Fruit fly (Drosophila melanogaster) whole organism, prepupa: Measurements from ENCODE around the gene CG5693.

Experiments
- Blimp-1 ChIP-seq: fragments of 200-800 bp; sonication (Bioruptor generic); optimal IDR thresholded peaks from 3 replicates; lab custom pipeline; 2017; ENCODE audit warnings: missing biosample characterization, missing genetic modification characterization, mild to moderate bottlenecking, moderate library complexity, missing genetic modification reagents
- CG10631 ChIP-seq: fragments of 200-800 bp; sonication (Bioruptor generic); optimal IDR thresholded peaks from 2 replicates; lab custom pipeline; 2016; ENCODE audit warnings: missing biosample characterization, missing genetic modification characterization
- CG10669 ChIP-seq: fragments of 200-800 bp; sonication (Bioruptor generic); optimal IDR thresholded peaks from 3 replicates; lab custom pipeline; 2018; ENCODE audit warnings: missing biosample characterization, mild to moderate bottlenecking, missing genetic modification characterization, moderate library complexity
- CG11294 ChIP-seq: fragments of 200-800 bp; sonication (Bioruptor generic); IDR thresholded peaks from 2 replicates; pipeline ENCODE4 v1.3.6; 2022; ENCODE audit warnings: missing biosample characterization, missing genetic modification characterization
- CG11762 ChIP-seq: fragments of 200-800 bp; sonication (Bioruptor generic); optimal IDR thresholded peaks from 3 replicates; lab custom pipeline; 2016; ENCODE audit warnings: missing biosample characterization, missing genetic modification characterization; ENCODE audit not compliant: insufficient read depth
- CG11902 ChIP-seq: fragments of 200-800 bp; sonication (Bioruptor generic); optimal IDR thresholded peaks from 3 replicates; lab custom pipeline; 2016; ENCODE audit warnings: missing biosample characterization, missing genetic modification characterization
- CG1621 ChIP-seq: fragments of 200-800 bp; sonication (Bioruptor generic); optimal IDR thresholded peaks from 3 replicates; lab custom pipeline; 2018; ENCODE audit warnings: missing biosample characterization, mild to moderate bottlenecking, missing genetic modification characterization
- CG16779 ChIP-seq: fragments of 200-800 bp; sonication (Bioruptor generic); optimal IDR thresholded peaks from 3 replicates; lab custom pipeline; 2017; ENCODE audit warnings: missing biosample characterization, mild to moderate bottlenecking, missing genetic modification characterization
- CG3032 ChIP-seq: fragments of 200-800 bp; optimal IDR thresholded peaks from 2 replicates; lab custom pipeline; 2019; ENCODE audit warnings: missing biosample characterization, mild to moderate bottlenecking, missing genetic modification characterization, moderate library complexity
- CG31627 ChIP-seq: fragments of 200-800 bp; sonication (Bioruptor generic); optimal IDR thresholded peaks from 3 replicates; lab custom pipeline; 2016; ENCODE audit warnings: missing biosample characterization, missing genetic modification characterization
- CG32006 ChIP-seq: fragments of 200-800 bp; sonication (Bioruptor generic); optimal IDR thresholded peaks from 3 replicates; lab custom pipeline; 2017; ENCODE audit warnings: missing biosample characterization, mild to moderate bottlenecking, missing genetic modification characterization
- CG34406 ChIP-seq: fragments of 200-800 bp; sonication (Bioruptor generic); optimal IDR thresholded peaks from 3 replicates; lab custom pipeline; 2016; ENCODE audit warnings: missing biosample characterization, missing genetic modification characterization
- CG6792 ChIP-seq: fragments of 200-800 bp; sonication (Bioruptor generic); optimal IDR thresholded peaks from 3 replicates; lab custom pipeline; 2016; ENCODE audit warnings: missing biosample characterization, missing genetic modification characterization
- CG6808 ChIP-seq: fragments of 200-800 bp; sonication (Bioruptor generic); optimal IDR thresholded peaks from 3 replicates; lab custom pipeline; 2017; ENCODE audit warnings: missing biosample characterization, missing genetic modification characterization, mild to moderate bottlenecking, moderate library complexity, missing genetic modification reagents
- CG6854 ChIP-seq: fragments of 200-800 bp; sonication (Bioruptor generic); optimal IDR thresholded peaks from 2 replicates; lab custom pipeline; 2017; ENCODE audit warnings: missing biosample characterization, mild to moderate bottlenecking, missing genetic modification characterization
- CG8632 ChIP-seq: fragments of 200-800 bp; sonication (Bioruptor generic); optimal IDR thresholded peaks from 3 replicates; lab custom pipeline; 2016; ENCODE audit warnings: missing biosample characterization, missing genetic modification characterization
- Eip78C ChIP-seq: fragments of 200-800 bp; sonication (Bioruptor generic); peaks from one replicate; lab custom pipeline; 2016; ENCODE audit warnings: missing biosample characterization, missing genetic modification characterization
- Eip93F ChIP-seq: fragments of 200-800 bp; sonication (Bioruptor generic); optimal IDR thresholded peaks from 2 replicates; lab custom pipeline; 2016; ENCODE audit warnings: missing biosample characterization, mild to moderate bottlenecking, missing genetic modification characterization
- Ets21C ChIP-seq: fragments of 200-800 bp; sonication (Bioruptor generic); optimal IDR thresholded peaks from 3 replicates; lab custom pipeline; 2016; ENCODE audit warnings: missing biosample characterization, missing genetic modification characterization
- Hr38 ChIP-seq: sonication (Bioruptor generic); optimal IDR thresholded peaks from 2 replicates; lab custom pipeline; 2016; ENCODE audit warnings: missing biosample characterization, missing genetic modification characterization
- Hr39 ChIP-seq: fragments of 200-800 bp; sonication (Bioruptor generic); optimal IDR thresholded peaks from 2 replicates; lab custom pipeline; 2016; ENCODE audit warnings: missing biosample characterization, missing genetic modification characterization
- Hr4 ChIP-seq: fragments of 200-800 bp; sonication (Bioruptor generic); optimal IDR thresholded peaks from 3 replicates; lab custom pipeline; 2016; ENCODE audit warnings: missing biosample characterization, missing genetic modification characterization
- Lpt ChIP-seq: fragments of 200-800 bp; sonication (Bioruptor generic); optimal IDR thresholded peaks from 3 replicates; lab custom pipeline; 2016; ENCODE audit warnings: missing biosample characterization, missing genetic modification characterization
- Met ChIP-seq: fragments of 200-800 bp; sonication (Bioruptor generic); optimal IDR thresholded peaks from 3 replicates; lab custom pipeline; 2016; ENCODE audit warnings: missing biosample characterization, missing genetic modification characterization
- OdsH ChIP-seq: fragments of 200-800 bp; sonication (Bioruptor generic); optimal IDR thresholded peaks from 3 replicates; lab custom pipeline; 2016; ENCODE audit warnings: missing biosample characterization, missing genetic modification characterization
- Smox ChIP-seq: fragments of 200-800 bp; sonication (Bioruptor generic); optimal IDR thresholded peaks from 3 replicates; lab custom pipeline; 2016; ENCODE audit warnings: missing biosample characterization, missing genetic modification characterization
- Sox14 ChIP-seq: fragments of 200-800 bp; sonication (Bioruptor generic); optimal IDR thresholded peaks from 3 replicates; lab custom pipeline; 2016; ENCODE audit warnings: missing biosample characterization, missing genetic modification characterization
- acj6 ChIP-seq: fragments of 200-800 bp; sonication (Bioruptor generic); optimal IDR thresholded peaks from 3 replicates; lab custom pipeline; 2016; ENCODE audit warnings: missing biosample characterization, missing genetic modification characterization
- esn ChIP-seq: fragments of 200-800 bp; sonication (Bioruptor generic); optimal IDR thresholded peaks from 2 replicates; lab custom pipeline; 2016; ENCODE audit warnings: missing biosample characterization, mild to moderate bottlenecking, missing genetic modification characterization, moderate library complexity
- fd85E ChIP-seq: fragments of 200-800 bp; sonication (Bioruptor generic); optimal IDR thresholded peaks from 3 replicates; lab custom pipeline; 2016; ENCODE audit warnings: missing biosample characterization, missing genetic modification characterization
- lz ChIP-seq: fragments of 200-800 bp; sonication (Bioruptor generic); optimal IDR thresholded peaks from 3 replicates; lab custom pipeline; 2016; ENCODE audit warnings: missing biosample characterization, missing genetic modification characterization
- net ChIP-seq: fragments of 200-800 bp; sonication (Bioruptor generic); optimal IDR thresholded peaks from 3 replicates; lab custom pipeline; 2016; ENCODE audit warnings: missing biosample characterization, missing genetic modification characterization
- pdm3 ChIP-seq: fragments of 200-800 bp; sonication (Bioruptor generic); optimal IDR thresholded peaks from 3 replicates; lab custom pipeline; 2016; ENCODE audit warnings: missing biosample characterization, missing genetic modification characterization
- salr ChIP-seq, 2 experiments: fragments of 200-800 bp; sonication (Bioruptor generic); optimal IDR thresholded peaks; 3 replicates each; lab custom pipeline; 2016 to 2018; ENCODE audit warnings: missing biosample characterization in 2 of 2, missing genetic modification characterization in 2 of 2, mild to moderate bottlenecking in 1 of 2
- spab ChIP-seq: fragments of 200-800 bp; sonication (Bioruptor generic); optimal IDR thresholded peaks from 2 replicates; lab custom pipeline; 2017; ENCODE audit warnings: missing biosample characterization, mild to moderate bottlenecking, missing genetic modification characterization, missing genetic modification reagents
- svp ChIP-seq: fragments of 200-800 bp; sonication (Bioruptor generic); peaks from one replicate; lab custom pipeline; 2016; ENCODE audit warnings: missing biosample characterization, missing genetic modification characterization
- vri ChIP-seq: fragments of 200-800 bp; sonication (Bioruptor generic); optimal IDR thresholded peaks from 3 replicates; lab custom pipeline; 2016; ENCODE audit warnings: missing biosample characterization, mild to moderate bottlenecking, missing genetic modification characterization

CG5693 gene

dm6 chr2L:17972999-17973398 is 33.4 kb upstream of the CG5693 start:
- TF ChIP-seq Eip78C (GFP tag; lab: Kevin White, UChicago) (no peak), pdm3 (no peak)

- TF ChIP-seq CG6854 (GFP tag; lab: Kevin White, UChicago) (no peak), CG11294 (GFP tag; lab: Robert Waterston, UW) (no peak), CG10631 (GFP tag; lab: Kevin White, UChicago) (no peak), spab (no peak), OdsH (GFP tag; lab: Kevin White, UChicago) (no peak), Eip78C (GFP tag; lab: Kevin White, UChicago) (no peak), CG16779 (tag; lab: Kevin White, UChicago) (no peak), CG10669 (GFP tag; lab: Kevin White, UChicago) (no peak), CG11902 (no peak), CG1621 (tag; lab: Kevin White, UChicago) (no peak), CG31627 (GFP tag; lab: Kevin White, UChicago) (no peak), net (GFP tag; lab: Kevin White, UChicago) (no peak), CG8632 (GFP tag; lab: Kevin White, UChicago) (no peak), Met (GFP tag; lab: Kevin White, UChicago) (no peak), Ets21C (GFP tag; lab: Kevin White, UChicago) (no peak), Sox14 (GFP tag; lab: Kevin White, UChicago) (no peak), Eip93F (GFP tag; lab: Kevin White, UChicago) (no peak)
Observed at dm6 chr2L:17982372-17982771, 24.1 kb upstream of the CG5693 start, which contains the start of gene btv. btv (minus strand) TSS chr2L:17982472.

DNA sequence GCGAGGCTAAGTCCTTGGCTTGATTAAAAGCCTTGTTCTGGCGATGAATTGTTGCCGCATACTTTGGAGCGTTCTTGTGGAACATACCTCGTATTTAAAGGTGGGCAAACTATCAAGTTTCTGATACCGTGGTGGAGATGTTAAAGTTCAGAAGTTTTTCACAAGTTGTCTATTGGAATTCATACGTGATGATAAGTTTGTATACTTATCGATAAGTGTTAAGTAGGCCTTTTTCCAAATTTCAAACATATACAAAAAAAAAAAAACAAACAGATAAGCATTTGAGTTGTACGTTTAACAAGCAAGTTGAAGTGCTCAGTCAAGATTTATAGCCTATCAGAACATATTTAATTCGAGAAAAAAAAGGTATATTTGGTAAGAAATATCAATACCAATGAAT is 20.3 kb upstream of the CG5693 start, which contains the start of gene CG5681:
CG5681 (plus strand) TSS at position 301 of the 400 bp plus-strand sequence.
- TF ChIP-seq Ets21C (GFP tag; lab: Kevin White, UChicago) (no peak), CG32006 (GFP tag; lab: Kevin White, UChicago) (no peak), CG31627 (GFP tag; lab: Kevin White, UChicago) (no peak), CG6854 (GFP tag; lab: Kevin White, UChicago) (no peak), CG6792 (GFP tag; lab: Kevin White, UChicago) (no peak), CG10631 (GFP tag; lab: Kevin White, UChicago) (no peak), fd85E (GFP tag; lab: Kevin White, UChicago) (no peak), Hr38 (GFP tag; lab: Kevin White, UChicago) (no peak), CG11762 (GFP tag; lab: Kevin White, UChicago) (no peak), Eip78C (GFP tag; lab: Kevin White, UChicago) (no peak), Hr4 (GFP tag; lab: Kevin White, UChicago) (no peak), Hr39 (no peak), net (GFP tag; lab: Kevin White, UChicago) (no peak), Lpt (no peak), spab (no peak), Eip93F (GFP tag; lab: Kevin White, UChicago) (no peak)

- TF ChIP-seq vri (GFP tag; lab: Kevin White, UChicago) (no peak), fd85E (GFP tag; lab: Kevin White, UChicago) (no peak), lz (GFP tag; lab: Kevin White, UChicago) (no peak), OdsH (GFP tag; lab: Kevin White, UChicago) (no peak), salr (GFP tag; optimal IDR thresholded peaks at IDR 0.05; lab: Kevin White, UChicago) (no peak), CG6808 (no peak), CG10669 (GFP tag; lab: Kevin White, UChicago) (no peak), Eip78C (GFP tag; lab: Kevin White, UChicago) (no peak), Hr39 (no peak), CG11294 (GFP tag; lab: Robert Waterston, UW) (no peak), CG34406 (no peak), svp (GFP tag; lab: Kevin White, UChicago) (no peak), CG1621 (tag; lab: Kevin White, UChicago) (no peak), CG11762 (GFP tag; lab: Kevin White, UChicago) (no peak), Blimp-1 (no peak), CG3032 (tag; lab: Kevin White, UChicago) (no peak), esn (GFP tag; lab: Kevin White, UChicago) (no peak), acj6 (no peak), Smox (GFP tag; lab: Kevin White, UChicago) (no peak)
Observed at dm6 chr2L:17988955-17989354, 17.5 kb upstream of the CG5693 start.
